Worm (Caenorhabditis elegans) whole organism, L4 larva: Measurements from ENCODE around the gene T16G12.4.

ENCODE experiments used
- D1046.2 ChIP-seq: fragments of 200-800 bp; sonication (Bioruptor generic); IDR thresholded peaks from 2 replicates; pipeline ENCODE4 v1.3.6; 2022; ENCODE audit warnings: missing genetic modification characterization, missing compliant biosample characterization
- F10B5.3 ChIP-seq: sonication (generic microtip); optimal IDR thresholded peaks from 2 replicates; lab custom pipeline; 2016; ENCODE audit warnings: mild to moderate bottlenecking, missing genetic modification characterization, missing compliant biosample characterization
- F49E8.2 ChIP-seq: sonication (generic microtip); optimal IDR thresholded peaks from 2 replicates; lab custom pipeline; 2016; ENCODE audit warnings: missing compliant biosample characterization, mild to moderate bottlenecking, missing genetic modification characterization, borderline replicate concordance
- R02D3.7 ChIP-seq: fragments of 150-350 bp; sonication (generic microtip); optimal IDR thresholded peaks from 3 replicates; lab custom pipeline; 2014; ENCODE audit warnings: missing biosample characterization, missing genetic modification characterization
- T20F7.1 ChIP-seq: fragments of 200-800 bp; sonication (Bioruptor generic); optimal IDR thresholded peaks from 2 replicates; lab custom pipeline; 2018; ENCODE audit warnings: mild to moderate bottlenecking, missing genetic modification characterization, missing compliant biosample characterization
- T26A8.4 ChIP-seq: fragments of 200-800 bp; sonication (Bioruptor generic); IDR thresholded peaks from 2 replicates; pipeline ENCODE4 v1.3.6; 2022; ENCODE audit warnings: missing genetic modification characterization, missing compliant biosample characterization
- ZK546.5 ChIP-seq, 2 experiments: sonication (generic microtip); optimal IDR thresholded peaks; 2 replicates each; lab custom pipeline; 2017; ENCODE audit warnings: missing biosample characterization in 2 of 2, missing genetic modification characterization in 2 of 2
- aha-1 ChIP-seq: fragments of 150-350 bp; peaks from one replicate; lab custom pipeline; 2014; ENCODE audit warnings: missing biosample characterization, missing genetic modification characterization
- aly-2 ChIP-seq: sonication (generic microtip); optimal IDR thresholded peaks from 2 replicates; lab custom pipeline; 2018; ENCODE audit warnings: missing biosample characterization, missing genetic modification characterization
- ceh-20 ChIP-seq: fragments of 200-800 bp; sonication (Bioruptor generic); IDR thresholded peaks from 2 replicates; pipeline ENCODE4 v1.3.6; 2022; ENCODE audit warnings: missing genetic modification reagents, missing genetic modification characterization, missing compliant biosample characterization
- ceh-28 ChIP-seq: fragments of 150-350 bp; optimal IDR thresholded peaks from 2 replicates; lab custom pipeline; 2014; ENCODE audit warnings: missing biosample characterization, missing genetic modification reagents, missing genetic modification characterization
- ceh-32 ChIP-seq: sonication (generic microtip); optimal IDR thresholded peaks from 2 replicates; lab custom pipeline; 2016; ENCODE audit warnings: mild to moderate bottlenecking, missing genetic modification characterization, missing compliant biosample characterization; ENCODE audit not compliant: poor library complexity
- ceh-62 ChIP-seq: sonication (generic microtip); optimal IDR thresholded peaks from 2 replicates; lab custom pipeline; 2017; ENCODE audit warnings: missing biosample characterization, missing genetic modification characterization
- ces-1 ChIP-seq: fragments of 150-350 bp; sonication (generic microtip); optimal IDR thresholded peaks from 4 replicates; lab custom pipeline; 2014; ENCODE audit warnings: missing biosample characterization, missing genetic modification reagents, missing genetic modification characterization
- cey-2 ChIP-seq: sonication (generic microtip); optimal IDR thresholded peaks from 3 replicates; lab custom pipeline; 2017; ENCODE audit warnings: missing genetic modification characterization, mild to moderate bottlenecking, missing compliant biosample characterization, antibody characterized with exemption, borderline replicate concordance; ENCODE audit not compliant: insufficient read depth
- ctbp-1 ChIP-seq: fragments of 200-800 bp; sonication (Bioruptor generic); IDR thresholded peaks from 2 replicates; pipeline ENCODE4 v1.3.6; 2022; ENCODE audit warnings: missing genetic modification reagents, missing genetic modification characterization, missing compliant biosample characterization
- daf-12 ChIP-seq: fragments of 150-350 bp; optimal IDR thresholded peaks from 2 replicates; lab custom pipeline; 2014; ENCODE audit warnings: missing biosample characterization, missing genetic modification reagents, missing genetic modification characterization
- daf-16 ChIP-seq, 3 experiments: sonication (generic microtip); optimal IDR thresholded peaks; 2 replicates each; lab custom pipeline; 2016 to 2017; ENCODE audit warnings: missing genetic modification characterization in 3 of 3, missing genetic modification reagents in 3 of 3, mild to moderate bottlenecking in 2 of 3, missing compliant biosample characterization in 2 of 3, missing biosample characterization in 1 of 3, moderate library complexity in 1 of 3
- dmd-8 ChIP-seq: fragments of 200-800 bp; sonication (Bioruptor generic); IDR thresholded peaks from 2 replicates; pipeline ENCODE4 v1.3.6; 2022; ENCODE audit warnings: missing genetic modification characterization, missing compliant biosample characterization
- dmd-9 ChIP-seq: fragments of 200-800 bp; sonication (Bioruptor generic); IDR thresholded peaks from 2 replicates; pipeline ENCODE4 v1.3.6; 2022; ENCODE audit warnings: missing genetic modification reagents, missing genetic modification characterization, missing compliant biosample characterization
- dpl-1 ChIP-seq: fragments of 150-350 bp; optimal IDR thresholded peaks from 2 replicates; lab custom pipeline; 2014; ENCODE audit warnings: missing biosample characterization, missing genetic modification reagents, missing genetic modification characterization
- egl-43 ChIP-seq: fragments of 200-800 bp; sonication (Bioruptor generic); IDR thresholded peaks from 2 replicates; pipeline ENCODE4 v1.3.6; 2022; ENCODE audit warnings: missing genetic modification reagents, missing genetic modification characterization, missing compliant biosample characterization
- fos-1 ChIP-seq: fragments of 150-350 bp; optimal IDR thresholded peaks from 2 replicates; lab custom pipeline; 2014; ENCODE audit warnings: missing biosample characterization, missing genetic modification characterization
- gei-8 ChIP-seq: fragments of 200-800 bp; sonication (Bioruptor generic); optimal IDR thresholded peaks from 2 replicates; lab custom pipeline; 2018; ENCODE audit warnings: mild to moderate bottlenecking, missing genetic modification characterization, missing compliant biosample characterization
- hif-1 ChIP-seq, 2 experiments: sonication (generic microtip); optimal IDR thresholded peaks; 2 replicates each; lab custom pipeline; 2016 to 2017; ENCODE audit warnings: missing compliant biosample characterization in 2 of 2, missing genetic modification characterization in 2 of 2, missing genetic modification reagents in 2 of 2, missing genotype in 2 of 2, mild to moderate bottlenecking in 1 of 2
- hlh-30 ChIP-seq: sonication (generic microtip); optimal IDR thresholded peaks from 2 replicates; lab custom pipeline; 2017; ENCODE audit warnings: antibody characterized with exemption, mild to moderate bottlenecking, missing genetic modification characterization, missing compliant biosample characterization; ENCODE audit not compliant: insufficient read depth
- lim-7 ChIP-seq: fragments of 200-800 bp; sonication (Bioruptor generic); IDR thresholded peaks from 2 replicates; pipeline ENCODE4 v1.3.6; 2022; ENCODE audit warnings: missing genetic modification characterization, missing compliant biosample characterization
- lin-1 ChIP-seq: fragments of 200-800 bp; sonication (Bioruptor generic); IDR thresholded peaks from 2 replicates; pipeline ENCODE4 v1.3.6; 2022; ENCODE audit warnings: missing genetic modification reagents, missing genetic modification characterization, missing compliant biosample characterization
- lin-13 ChIP-seq: fragments of 150-350 bp; optimal IDR thresholded peaks from 2 replicates; lab custom pipeline; 2014; ENCODE audit warnings: missing biosample characterization, missing genetic modification reagents, missing genetic modification characterization
- lin-38 ChIP-seq: fragments of 200-800 bp; sonication (Bioruptor generic); IDR thresholded peaks from 2 replicates; pipeline ENCODE4 v1.3.6; 2022; ENCODE audit warnings: missing genetic modification reagents, missing genetic modification characterization, missing compliant biosample characterization
- lir-3 ChIP-seq: sonication (generic microtip); optimal IDR thresholded peaks from 2 replicates; lab custom pipeline; 2016; ENCODE audit warnings: mild to moderate bottlenecking, missing genetic modification characterization, missing compliant biosample characterization
- madf-9 ChIP-seq: fragments of 200-800 bp; sonication (Bioruptor generic); conservative IDR thresholded peaks from 2 replicates; pipeline ENCODE4 v1.3.6; 2022; ENCODE audit warnings: missing genetic modification reagents, missing genetic modification characterization, missing compliant biosample characterization
- mes-2 ChIP-seq: sonication (generic microtip); optimal IDR thresholded peaks from 2 replicates; lab custom pipeline; 2016; ENCODE audit warnings: missing genotype, mild to moderate bottlenecking, missing genetic modification characterization, missing compliant biosample characterization; ENCODE audit not compliant: poor library complexity, severe bottlenecking
- nhr-11 ChIP-seq: fragments of 150-350 bp; optimal IDR thresholded peaks from 2 replicates; lab custom pipeline; 2014; ENCODE audit warnings: missing biosample characterization, missing genetic modification characterization
- nhr-111 ChIP-seq: fragments of 200-800 bp; sonication (Bioruptor generic); optimal IDR thresholded peaks from 2 replicates; lab custom pipeline; 2018; ENCODE audit warnings: mild to moderate bottlenecking, missing genetic modification characterization, missing compliant biosample characterization
- nhr-237 ChIP-seq: sonication (generic microtip); optimal IDR thresholded peaks from 2 replicates; lab custom pipeline; 2017; ENCODE audit warnings: missing biosample characterization, missing genetic modification characterization
- nhr-25 ChIP-seq: sonication (generic microtip); optimal IDR thresholded peaks from 2 replicates; lab custom pipeline; 2017; ENCODE audit warnings: missing genetic modification characterization, mild to moderate bottlenecking, missing compliant biosample characterization, antibody characterized with exemption, moderate library complexity, borderline replicate concordance; ENCODE audit not compliant: insufficient read depth
- nhr-28 ChIP-seq: fragments of 150-350 bp; optimal IDR thresholded peaks from 2 replicates; lab custom pipeline; 2014; ENCODE audit warnings: missing biosample characterization, missing genetic modification characterization
- nhr-41 ChIP-seq: fragments of 200-800 bp; sonication (Bioruptor generic); IDR thresholded peaks from 2 replicates; pipeline ENCODE4 v1.3.6; 2022; ENCODE audit warnings: missing genetic modification reagents, missing genetic modification characterization, missing compliant biosample characterization
- nhr-76 ChIP-seq: fragments of 150-350 bp; optimal IDR thresholded peaks from 2 replicates; lab custom pipeline; 2014; ENCODE audit warnings: missing biosample characterization, missing genetic modification characterization
- pqm-1 ChIP-seq: sonication (generic microtip); optimal IDR thresholded peaks from 2 replicates; lab custom pipeline; 2017; ENCODE audit warnings: missing biosample characterization, missing genetic modification characterization
- saeg-2 ChIP-seq: fragments of 200-800 bp; sonication (Bioruptor generic); IDR thresholded peaks from 2 replicates; pipeline ENCODE4 v1.3.6; 2022; ENCODE audit warnings: missing genetic modification reagents, missing genetic modification characterization, missing compliant biosample characterization
- set-16 ChIP-seq: fragments of 200-800 bp; sonication (Bioruptor generic); IDR thresholded peaks from 2 replicates; pipeline ENCODE4 v1.3.6; 2022; ENCODE audit warnings: missing genetic modification reagents, missing genetic modification characterization, missing compliant biosample characterization
- skn-1 ChIP-seq: fragments of 150-350 bp; optimal IDR thresholded peaks from 2 replicates; lab custom pipeline; 2014; ENCODE audit warnings: missing biosample characterization, missing genetic modification characterization
- snpc-1.2 ChIP-seq: fragments of 200-800 bp; sonication (Bioruptor generic); IDR thresholded peaks from 2 replicates; pipeline ENCODE4 v1.3.6; 2022; ENCODE audit warnings: missing genetic modification reagents, missing genetic modification characterization, missing compliant biosample characterization
- spr-3 ChIP-seq: fragments of 200-800 bp; sonication (Bioruptor generic); optimal IDR thresholded peaks from 2 replicates; lab custom pipeline; 2018; ENCODE audit warnings: mild to moderate bottlenecking, missing genetic modification characterization, missing compliant biosample characterization
- tag-97 ChIP-seq: fragments of 200-800 bp; sonication (Bioruptor generic); IDR thresholded peaks from 2 replicates; pipeline ENCODE4 v1.3.6; 2022; ENCODE audit warnings: missing genetic modification characterization, missing compliant biosample characterization
- unc-130 ChIP-seq: sonication (generic microtip); optimal IDR thresholded peaks from 2 replicates; lab custom pipeline; 2016; ENCODE audit warnings: missing genetic modification reagents, missing genetic modification characterization, missing compliant biosample characterization
- zag-1 ChIP-seq: fragments of 150-350 bp; optimal IDR thresholded peaks from 2 replicates; lab custom pipeline; 2014; ENCODE audit warnings: missing biosample characterization, missing genetic modification characterization
- zip-11 ChIP-seq: fragments of 200-800 bp; sonication (Bioruptor generic); IDR thresholded peaks from 2 replicates; pipeline ENCODE4 v1.3.6; 2022; ENCODE audit warnings: missing genetic modification characterization, missing compliant biosample characterization
- zip-2 ChIP-seq: fragments of 150-350 bp; optimal IDR thresholded peaks from 2 replicates; lab custom pipeline; 2014; ENCODE audit warnings: missing biosample characterization, missing genetic modification characterization

The T16G12.4 gene

DNA sequence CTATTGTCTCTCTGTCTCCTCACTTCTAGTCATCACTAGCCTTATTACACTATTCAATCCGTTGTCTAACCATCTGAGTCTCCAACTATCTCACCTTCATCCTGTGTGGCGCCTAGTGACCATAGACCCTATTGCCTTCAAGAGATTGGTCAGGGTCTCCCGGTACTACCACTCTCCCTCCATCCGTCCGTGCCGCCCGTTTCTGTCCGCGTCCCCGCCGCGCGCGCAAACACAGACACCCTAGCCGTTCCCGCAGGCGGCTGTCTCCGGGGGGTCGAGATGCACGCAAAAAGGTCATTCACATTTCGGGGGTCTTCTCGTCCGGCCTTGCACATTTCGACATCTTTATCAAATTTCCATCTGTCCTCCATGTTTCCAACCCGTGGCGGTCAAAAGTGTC lies 36.9 kb downstream of the T16G12.4 start:
- no peak for TF ChIP-seq dmd-9
- TF ChIP-seq dpl-1 = no peak
- TF ChIP-seq lin-38 (GFP tag; lab: Robert Waterston, UW) = no peak
- TF ChIP-seq T26A8.4 (GFP tag; lab: Robert Waterston, UW) = peak; percentile 35; the same call in 1 of the 2 replicates
- no peak for TF ChIP-seq lir-3
- TF ChIP-seq gei-8 = no peak
- no peak for TF ChIP-seq lin-13 (GFP tag; lab: Kevin White, UChicago)
- no peak for TF ChIP-seq nhr-111
- TF ChIP-seq spr-3 (GFP tag; lab: Kevin White, UChicago) = no peak
- 0 out of 2 replicates have a peak, but pooled peaks have one; percentile 9 for TF ChIP-seq ctbp-1 (GFP tag; lab: Robert Waterston, UW)
- no peak for TF ChIP-seq daf-12 (tag; lab: Kevin White, UChicago)
- no peak for TF ChIP-seq snpc-1.2
- no peak for TF ChIP-seq nhr-41 (GFP tag; lab: Robert Waterston, UW)
- no peak for TF ChIP-seq daf-16 (GFP tag; optimal IDR thresholded peaks at IDR 0.05; lab: Kevin White, UChicago)
- no peak for TF ChIP-seq daf-16 (tag; optimal IDR thresholded peaks at IDR 0.05; lab: Kevin White, UChicago)
- TF ChIP-seq ZK546.5 (tag; optimal IDR thresholded peaks at IDR 0.05; lab: Kevin White, UChicago) = no peak
- no peak for TF ChIP-seq aha-1 (tag; lab: Kevin White, UChicago)
- TF ChIP-seq fos-1 (tag; lab: Kevin White, UChicago) = no peak
- no peak for TF ChIP-seq dmd-8 (GFP tag; lab: Robert Waterston, UW)
- no peak for TF ChIP-seq skn-1 (tag; lab: Kevin White, UChicago)
- TF ChIP-seq cey-2 (tag; lab: Kevin White, UChicago) = no peak
- no peak for TF ChIP-seq T20F7.1
- TF ChIP-seq ceh-20 = no peak
- no peak for TF ChIP-seq zip-2 (tag; lab: Kevin White, UChicago)
- no peak for TF ChIP-seq F49E8.2 (tag; lab: Kevin White, UChicago)
- TF ChIP-seq nhr-25 = peak; percentile 30
- TF ChIP-seq aly-2 (tag; lab: Kevin White, UChicago) = no peak
- no peak for TF ChIP-seq nhr-28 (tag; lab: Kevin White, UChicago)
- no peak for TF ChIP-seq nhr-11
- peak; percentile 36 for TF ChIP-seq mes-2 (tag; lab: Kevin White, UChicago)
- no peak for TF ChIP-seq unc-130 (GFP tag; lab: Kevin White, UChicago)
- TF ChIP-seq hif-1 (tag; optimal IDR thresholded peaks at IDR 0.05; lab: Kevin White, UChicago) = peak in 1 of 2 experiments; percentile 9
- 0 out of 2 replicates have a peak, but pooled peaks have one; percentile 45 for TF ChIP-seq egl-43 (GFP tag; lab: Robert Waterston, UW)
- TF ChIP-seq ceh-32 (tag; lab: Kevin White, UChicago) = no peak
- TF ChIP-seq zip-11 (GFP tag; lab: Robert Waterston, UW) = no peak
- TF ChIP-seq set-16 (GFP tag; lab: Robert Waterston, UW) = peak; percentile 96
- peak; percentile 83 for TF ChIP-seq madf-9
- no peak for TF ChIP-seq nhr-76 (tag; lab: Kevin White, UChicago)
- no peak for TF ChIP-seq lim-7
- no peak for TF ChIP-seq D1046.2 (GFP tag; lab: Robert Waterston, UW)
- TF ChIP-seq zag-1 (tag; lab: Kevin White, UChicago) = no peak
- TF ChIP-seq nhr-237 (tag; lab: Kevin White, UChicago) = no peak
- no peak for TF ChIP-seq pqm-1 (tag; lab: Kevin White, UChicago)
- TF ChIP-seq ceh-62 = no peak
- TF ChIP-seq tag-97 (GFP tag; lab: Robert Waterston, UW) = no peak
- no peak for TF ChIP-seq ceh-28 (tag; lab: Kevin White, UChicago)
- no peak for TF ChIP-seq F10B5.3 (tag; lab: Kevin White, UChicago)
- TF ChIP-seq ces-1 (GFP tag; lab: Kevin White, UChicago) = no peak
- TF ChIP-seq lin-1 = no peak
- TF ChIP-seq hlh-30 (tag; lab: Kevin White, UChicago) = no peak
- TF ChIP-seq R02D3.7 = no peak
- no peak for TF ChIP-seq saeg-2 (GFP tag; lab: Robert Waterston, UW)
